Worm (Caenorhabditis elegans) whole organism, L4 larva: ENCODE data around the gene cku-80.

Source experiments
- F49E8.2 ChIP-seq: sonication (generic microtip); optimal IDR thresholded peaks from 2 replicates; lab custom pipeline; 2016; ENCODE audit warnings: missing compliant biosample characterization, mild to moderate bottlenecking, missing genetic modification characterization, borderline replicate concordance
- R02D3.7 ChIP-seq: fragments of 150-350 bp; sonication (generic microtip); optimal IDR thresholded peaks from 3 replicates; lab custom pipeline; 2014; ENCODE audit warnings: missing biosample characterization, missing genetic modification characterization
- aly-2 ChIP-seq: sonication (generic microtip); optimal IDR thresholded peaks from 2 replicates; lab custom pipeline; 2018; ENCODE audit warnings: missing biosample characterization, missing genetic modification characterization
- ceh-82 ChIP-seq: sonication (generic microtip); optimal IDR thresholded peaks from 2 replicates; lab custom pipeline; 2017; ENCODE audit warnings: missing biosample characterization, missing genetic modification characterization
- ctbp-1 ChIP-seq: fragments of 200-800 bp; sonication (Bioruptor generic); IDR thresholded peaks from 2 replicates; pipeline ENCODE4 v1.3.6; 2022; ENCODE audit warnings: missing genetic modification reagents, missing genetic modification characterization, missing compliant biosample characterization
- daf-19 ChIP-seq: fragments of 200-800 bp; sonication (Bioruptor generic); conservative IDR thresholded peaks from 2 replicates; pipeline ENCODE4 v1.3.6; 2022; ENCODE audit warnings: missing genetic modification characterization, missing compliant biosample characterization
- dve-1 ChIP-seq: sonication (generic microtip); optimal IDR thresholded peaks from 2 replicates; lab custom pipeline; 2017; ENCODE audit warnings: antibody characterized with exemption, mild to moderate bottlenecking, missing genetic modification characterization, missing compliant biosample characterization; ENCODE audit not compliant: insufficient read depth
- egl-27 ChIP-seq: sonication (generic microtip); optimal IDR thresholded peaks from 3 replicates; lab custom pipeline; 2017; ENCODE audit warnings: missing biosample characterization, missing genetic modification reagents, missing genetic modification characterization
- hlh-30 ChIP-seq: sonication (generic microtip); optimal IDR thresholded peaks from 2 replicates; lab custom pipeline; 2017; ENCODE audit warnings: antibody characterized with exemption, mild to moderate bottlenecking, missing genetic modification characterization, missing compliant biosample characterization; ENCODE audit not compliant: insufficient read depth
- jun-1 ChIP-seq: fragments of 150-350 bp; optimal IDR thresholded peaks from 2 replicates; lab custom pipeline; 2014; ENCODE audit warnings: missing biosample characterization, missing genetic modification reagents, missing genetic modification characterization
- lin-13 ChIP-seq: fragments of 150-350 bp; optimal IDR thresholded peaks from 2 replicates; lab custom pipeline; 2014; ENCODE audit warnings: missing biosample characterization, missing genetic modification reagents, missing genetic modification characterization
- lin-38 ChIP-seq: fragments of 200-800 bp; sonication (Bioruptor generic); IDR thresholded peaks from 2 replicates; pipeline ENCODE4 v1.3.6; 2022; ENCODE audit warnings: missing genetic modification reagents, missing genetic modification characterization, missing compliant biosample characterization
- lin-39 ChIP-seq: fragments of 150-350 bp; optimal IDR thresholded peaks from 2 replicates; lab custom pipeline; 2014; ENCODE audit warnings: missing biosample characterization, missing genetic modification reagents, missing genetic modification characterization
- lsy-2 ChIP-seq, 2 experiments: fragments of 150-350 bp in 1 of 2; sonication (generic microtip) in 1 of 2; optimal IDR thresholded peaks; 2 replicates each; lab custom pipeline; 2014 to 2017; ENCODE audit warnings: missing biosample characterization in 2 of 2, missing genetic modification characterization in 2 of 2
- madf-5 ChIP-seq, 2 experiments: fragments of 200-800 bp; sonication (Bioruptor generic); IDR thresholded peaks; 2 replicates each; pipeline ENCODE4 v1.3.6; 2022; ENCODE audit warnings: missing compliant biosample characterization in 2 of 2, missing genetic modification characterization in 2 of 2
- madf-9 ChIP-seq: fragments of 200-800 bp; sonication (Bioruptor generic); conservative IDR thresholded peaks from 2 replicates; pipeline ENCODE4 v1.3.6; 2022; ENCODE audit warnings: missing genetic modification reagents, missing genetic modification characterization, missing compliant biosample characterization
- mep-1 ChIP-seq: fragments of 150-350 bp; sonication (generic microtip); optimal IDR thresholded peaks from 3 replicates; lab custom pipeline; 2014; ENCODE audit warnings: missing biosample characterization, missing genetic modification characterization
- mes-2 ChIP-seq: sonication (generic microtip); optimal IDR thresholded peaks from 2 replicates; lab custom pipeline; 2016; ENCODE audit warnings: missing genotype, mild to moderate bottlenecking, missing genetic modification characterization, missing compliant biosample characterization; ENCODE audit not compliant: poor library complexity, severe bottlenecking
- nhr-102 ChIP-seq: sonication (generic microtip); optimal IDR thresholded peaks from 2 replicates; lab custom pipeline; 2016; ENCODE audit warnings: mild to moderate bottlenecking, missing genetic modification characterization, moderate library complexity, missing compliant biosample characterization
- nhr-11 ChIP-seq: fragments of 150-350 bp; optimal IDR thresholded peaks from 2 replicates; lab custom pipeline; 2014; ENCODE audit warnings: missing biosample characterization, missing genetic modification characterization
- nhr-237 ChIP-seq: sonication (generic microtip); optimal IDR thresholded peaks from 2 replicates; lab custom pipeline; 2017; ENCODE audit warnings: missing biosample characterization, missing genetic modification characterization
- nhr-28 ChIP-seq: fragments of 150-350 bp; optimal IDR thresholded peaks from 2 replicates; lab custom pipeline; 2014; ENCODE audit warnings: missing biosample characterization, missing genetic modification characterization
- nhr-48 ChIP-seq: sonication (generic microtip); optimal IDR thresholded peaks from 2 replicates; lab custom pipeline; 2016; ENCODE audit warnings: mild to moderate bottlenecking, missing genetic modification characterization, missing compliant biosample characterization
- nhr-6 ChIP-seq: fragments of 150-350 bp; optimal IDR thresholded peaks from 2 replicates; lab custom pipeline; 2014; ENCODE audit warnings: missing biosample characterization, missing genetic modification characterization
- nhr-77 ChIP-seq: fragments of 150-350 bp; optimal IDR thresholded peaks from 2 replicates; lab custom pipeline; 2014; ENCODE audit warnings: missing biosample characterization, missing genetic modification characterization
- pha-4 ChIP-seq, 2 experiments: fragments of 150-350 bp in 1 of 2; fragments of 200-800 bp in 1 of 2; sonication (Bioruptor generic) in 1 of 2; IDR thresholded peaks in 1 of 2; optimal IDR thresholded peaks in 1 of 2; 2 replicates each; pipeline versions ENCODE4 v1.3.6 to Lab custom; 2014 to 2022; ENCODE audit warnings: missing genetic modification characterization in 2 of 2, missing genetic modification reagents in 2 of 2, missing biosample characterization in 1 of 2, missing compliant biosample characterization in 1 of 2
- pqm-1 ChIP-seq: sonication (generic microtip); optimal IDR thresholded peaks from 2 replicates; lab custom pipeline; 2017; ENCODE audit warnings: missing biosample characterization, missing genetic modification characterization
- saeg-2 ChIP-seq: fragments of 200-800 bp; sonication (Bioruptor generic); IDR thresholded peaks from 2 replicates; pipeline ENCODE4 v1.3.6; 2022; ENCODE audit warnings: missing genetic modification reagents, missing genetic modification characterization, missing compliant biosample characterization
- snpc-4 ChIP-seq: fragments of 150-350 bp; optimal IDR thresholded peaks from 2 replicates; lab custom pipeline; 2014; ENCODE audit warnings: missing biosample characterization, missing genetic modification characterization
- tag-97 ChIP-seq: fragments of 200-800 bp; sonication (Bioruptor generic); IDR thresholded peaks from 2 replicates; pipeline ENCODE4 v1.3.6; 2022; ENCODE audit warnings: missing genetic modification characterization, missing compliant biosample characterization
- tra-1 ChIP-seq: fragments of 200-800 bp; sonication (Bioruptor generic); IDR thresholded peaks from 2 replicates; pipeline ENCODE4 v1.3.6; 2022; ENCODE audit warnings: missing genetic modification reagents, missing genetic modification characterization, missing compliant biosample characterization
- unc-62 ChIP-seq, 3 experiments: fragments of 150-350 bp in 1 of 3; sonication (generic microtip); optimal IDR thresholded peaks in 2 of 3; peaks in 1 of 3; 1 replicate in 1 of 3; 2 replicates in 2 of 3; lab custom pipeline; 2014 to 2017; ENCODE audit warnings: missing biosample characterization in 3 of 3, missing genetic modification characterization in 3 of 3, missing genetic modification reagents in 3 of 3, missing genotype in 1 of 3
- zip-2 ChIP-seq: fragments of 150-350 bp; optimal IDR thresholded peaks from 2 replicates; lab custom pipeline; 2014; ENCODE audit warnings: missing biosample characterization, missing genetic modification characterization

The cku-80 gene

DNA sequence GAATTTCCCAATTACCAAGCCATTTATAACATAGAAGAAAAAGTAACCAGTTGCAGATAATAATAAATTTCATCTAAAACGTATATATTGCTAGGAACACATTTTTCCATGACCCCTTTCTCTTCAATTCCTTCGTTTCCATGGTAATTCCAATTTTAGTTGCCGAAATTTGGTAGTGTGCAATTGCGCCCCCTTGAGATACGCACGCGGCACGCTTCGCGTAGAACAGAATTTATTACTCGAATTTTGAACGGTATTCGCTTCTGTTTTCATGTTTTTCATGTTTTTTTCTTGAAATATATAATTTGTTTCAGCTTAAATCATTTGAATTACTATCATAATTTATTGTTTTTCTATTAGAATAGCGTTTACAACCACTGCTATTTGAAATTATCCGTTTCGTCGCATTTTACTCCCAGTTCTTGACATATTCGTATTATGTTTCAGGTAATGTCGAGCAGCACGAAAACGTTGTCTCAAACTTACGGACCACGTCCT lies 15.3 kb upstream of the cku-80 start, which contains the start of the genes R07E5.17 and snfc-5 (continued):
- no peak for TF ChIP-seq zip-2
- no peak for TF ChIP-seq nhr-28 (tag; lab: Kevin White, UChicago)
- no peak for TF ChIP-seq tag-97 (GFP tag; lab: Robert Waterston, UW)
- no peak for TF ChIP-seq pha-4 (GFP tag; IDR thresholded peaks at IDR 0.05; lab: Robert Waterston, UW)
- no peak for TF ChIP-seq pha-4 (tag; optimal IDR thresholded peaks at IDR 0.05; lab: Kevin White, UChicago)
- no peak for TF ChIP-seq nhr-237 (tag; lab: Kevin White, UChicago)
- peak; percentile 82 for TF ChIP-seq lin-38
- TF ChIP-seq dve-1 (tag; lab: Kevin White, UChicago) = no peak
- TF ChIP-seq snpc-4 (tag; lab: Kevin White, UChicago) = no peak
- TF ChIP-seq saeg-2 (GFP tag; lab: Robert Waterston, UW) = no peak
- no peak for TF ChIP-seq lsy-2 (tag; optimal IDR thresholded peaks at IDR 0.05; lab: Kevin White, UChicago)
- TF ChIP-seq nhr-11 = no peak
- TF ChIP-seq lin-39 (tag; lab: Kevin White, UChicago) = no peak
- no peak for TF ChIP-seq madf-9 (GFP tag; lab: Robert Waterston, UW)
- TF ChIP-seq egl-27 (tag; lab: Kevin White, UChicago) = no peak
- no peak for TF ChIP-seq F49E8.2 (tag; lab: Kevin White, UChicago)
- TF ChIP-seq mep-1 (tag; lab: Kevin White, UChicago) = no peak
- peak; percentile 25 for TF ChIP-seq pqm-1
- no peak for TF ChIP-seq R02D3.7 (tag; lab: Kevin White, UChicago)
- TF ChIP-seq nhr-77 (tag; lab: Kevin White, UChicago) = peak; percentile 46
- no peak for TF ChIP-seq hlh-30 (tag; lab: Kevin White, UChicago)
- no peak for TF ChIP-seq madf-5 (GFP tag; IDR thresholded peaks at IDR 0.05; lab: Robert Waterston, UW)
- TF ChIP-seq aly-2 (tag; lab: Kevin White, UChicago) = no peak

ce11 chrIII:4405986-4406385 lies 13.7 kb upstream of the cku-80 start, which contains the start of gene rnp-4:
TSS of gene rnp-4 (plus strand) at chrIII:4406286.
- TF ChIP-seq madf-9 (GFP tag; lab: Robert Waterston, UW) = no peak
- no peak for TF ChIP-seq nhr-6 (tag; lab: Kevin White, UChicago)
- TF ChIP-seq nhr-77 (tag; lab: Kevin White, UChicago) = no peak
- no peak for TF ChIP-seq mes-2 (tag; lab: Kevin White, UChicago)

ce11 chrIII:4407144-4407543 lies 12.5 kb upstream of the cku-80 start, which contains the start of gene prdx-3:
TSS of gene prdx-3 (plus strand) at chrIII:4407444.
- TF ChIP-seq unc-62 (GFP tag; optimal IDR thresholded peaks at IDR 0.05 in 1 of 2; lab: Kevin White, UChicago) (peak in 1 of 2 experiments; percentile 49), unc-62 (tag; optimal IDR thresholded peaks at IDR 0.05; lab: Kevin White, UChicago) (no peak), lin-38 (0 out of 2 replicates have a peak, but pooled peaks have one; percentile 9), ctbp-1 (GFP tag; lab: Robert Waterston, UW) (no peak), jun-1 (tag; lab: Kevin White, UChicago) (no peak)

- no peak for TF ChIP-seq nhr-6 (tag; lab: Kevin White, UChicago)
- TF ChIP-seq nhr-48 (tag; lab: Kevin White, UChicago) = no peak
- no peak for TF ChIP-seq daf-19 (GFP tag; lab: Robert Waterston, UW)
- no peak for TF ChIP-seq jun-1 (tag; lab: Kevin White, UChicago)
- TF ChIP-seq nhr-102 (tag; lab: Kevin White, UChicago) = no peak
- TF ChIP-seq lin-13 (GFP tag; lab: Kevin White, UChicago) = no peak
- TF ChIP-seq tra-1 (GFP tag; lab: Robert Waterston, UW) = no peak
- TF ChIP-seq ceh-82 = no peak
Observed at ce11 chrIII:4408251-4408650, 11.4 kb upstream of the cku-80 start, which contains the start of gene gpch-1. TSS of gene gpch-1 (plus strand) at chrIII:4408551.
